Fruit fly (Drosophila melanogaster) whole organism, pupa: Measurements from ENCODE around the gene Jig.
A peak's percentile ranks its signal among the peaks of the same experiment; 100 is the strongest.

Experiments used
- CG10348 ChIP-seq: fragments of 200-800 bp; sonication (Bioruptor generic); IDR thresholded peaks from 2 replicates; pipeline ENCODE4 v1.3.6; 2022; ENCODE audit warnings: missing biosample characterization, missing genetic modification characterization
- CG12605 ChIP-seq: fragments of 200-800 bp; sonication (Bioruptor generic); IDR thresholded peaks from 2 replicates; pipeline ENCODE4 v1.3.6; 2022; ENCODE audit warnings: missing biosample characterization, missing genetic modification characterization
- CG13204 ChIP-seq: fragments of 200-800 bp; sonication (Bioruptor generic); optimal IDR thresholded peaks from 2 replicates; lab custom pipeline; 2018; ENCODE audit warnings: missing biosample characterization, mild to moderate bottlenecking, missing genetic modification characterization, moderate library complexity
- CG14655 ChIP-seq: fragments of 200-800 bp; sonication (Bioruptor generic); optimal IDR thresholded peaks from 3 replicates; lab custom pipeline; 2017; ENCODE audit warnings: mild to moderate bottlenecking, missing biosample characterization, missing genetic modification reagents, missing genetic modification characterization
- CG15710 ChIP-seq: fragments of 200-800 bp; sonication (Bioruptor generic); optimal IDR thresholded peaks from 2 replicates; lab custom pipeline; 2018; ENCODE audit warnings: missing biosample characterization, mild to moderate bottlenecking, missing genetic modification characterization, moderate library complexity
- CG17806 ChIP-seq: fragments of 200-800 bp; sonication (Bioruptor generic); optimal IDR thresholded peaks from 2 replicates; lab custom pipeline; 2018; ENCODE audit warnings: missing biosample characterization, mild to moderate bottlenecking, missing genetic modification characterization, moderate library complexity
- CG32121 ChIP-seq: fragments of 200-800 bp; sonication (Bioruptor generic); IDR thresholded peaks from 2 replicates; pipeline ENCODE4 v1.3.6; 2022; ENCODE audit warnings: missing biosample characterization, missing genetic modification characterization
- CG34367 ChIP-seq: fragments of 200-800 bp; sonication (Bioruptor generic); optimal IDR thresholded peaks from 2 replicates; lab custom pipeline; 2018; ENCODE audit warnings: missing biosample characterization, mild to moderate bottlenecking, missing genetic modification characterization
- CG4496 ChIP-seq: fragments of 200-800 bp; sonication (Bioruptor generic); IDR thresholded peaks from 3 replicates; pipeline ENCODE4 v1.3.6; 2022; ENCODE audit warnings: missing biosample characterization, missing genetic modification characterization
- CG8159 ChIP-seq: fragments of 200-800 bp; sonication (Bioruptor generic); optimal IDR thresholded peaks from 3 replicates; lab custom pipeline; 2018; ENCODE audit warnings: missing biosample characterization, mild to moderate bottlenecking, missing genetic modification characterization, moderate library complexity
- CG8301 ChIP-seq: fragments of 200-800 bp; sonication (Bioruptor generic); optimal IDR thresholded peaks from 2 replicates; lab custom pipeline; 2018; ENCODE audit warnings: missing biosample characterization, mild to moderate bottlenecking, missing genetic modification characterization
- CG9948 ChIP-seq: fragments of 200-800 bp; sonication (Bioruptor generic); optimal IDR thresholded peaks from 2 replicates; lab custom pipeline; 2018; ENCODE audit warnings: missing biosample characterization, mild to moderate bottlenecking, missing genetic modification characterization, moderate library complexity
- D1 ChIP-seq: fragments of 200-800 bp; sonication (Bioruptor generic); optimal IDR thresholded peaks from 2 replicates; lab custom pipeline; 2018; ENCODE audit warnings: missing biosample characterization, mild to moderate bottlenecking, missing genetic modification characterization, moderate library complexity
- EcR ChIP-seq: fragments of 200-800 bp; sonication (Bioruptor generic); optimal IDR thresholded peaks from 3 replicates; lab custom pipeline; 2019; ENCODE audit warnings: missing biosample characterization, missing genetic modification characterization, mild to moderate bottlenecking, moderate library complexity, missing genetic modification reagents
- Ets98B ChIP-seq: fragments of 200-800 bp; sonication (Bioruptor generic); IDR thresholded peaks from 2 replicates; pipeline ENCODE4 v1.3.6; 2022; ENCODE audit warnings: missing biosample characterization, missing genetic modification characterization
- Pif1A ChIP-seq: fragments of 200-800 bp; sonication (Bioruptor generic); optimal IDR thresholded peaks from 3 replicates; lab custom pipeline; 2016; ENCODE audit warnings: missing biosample characterization, missing genetic modification characterization
- Pif1B ChIP-seq: fragments of 200-800 bp; sonication (Bioruptor generic); optimal IDR thresholded peaks from 3 replicates; lab custom pipeline; 2016; ENCODE audit warnings: missing biosample characterization, missing genetic modification characterization
- Snoo ChIP-seq: fragments of 200-800 bp; sonication (Bioruptor generic); optimal IDR thresholded peaks from 3 replicates; lab custom pipeline; 2017; ENCODE audit warnings: missing biosample characterization, mild to moderate bottlenecking, missing genetic modification characterization, inconsistent platforms
- fd96Ca ChIP-seq: fragments of 200-800 bp; sonication (Bioruptor generic); IDR thresholded peaks from 3 replicates; pipeline ENCODE4 v1.3.6; 2022; ENCODE audit warnings: missing biosample characterization, missing genetic modification characterization
- gl ChIP-seq: fragments of 200-800 bp; sonication (Bioruptor generic); optimal IDR thresholded peaks from 2 replicates; lab custom pipeline; 2018; ENCODE audit warnings: missing biosample characterization, mild to moderate bottlenecking, missing genetic modification characterization
- rn ChIP-seq: fragments of 200-800 bp; sonication (Bioruptor generic); IDR thresholded peaks from 2 replicates; pipeline ENCODE4 v1.3.6; 2022; ENCODE audit warnings: missing biosample characterization, missing genetic modification characterization

Gene Jig

dm6 chr3R:14542038-14542437 lies 18.7 kb upstream of the Jig start:
- TF ChIP-seq CG15710 (tag; lab: Kevin White, UChicago) = no peak
- TF ChIP-seq Snoo (tag; lab: Kevin White, UChicago) = no peak
- TF ChIP-seq fd96Ca (GFP tag; lab: Robert Waterston, UW) = no peak
- no peak for TF ChIP-seq gl (tag; lab: Kevin White, UChicago)
- no peak for TF ChIP-seq CG10348
- no peak for TF ChIP-seq CG12605 (GFP tag; lab: Robert Waterston, UW)
- no peak for TF ChIP-seq CG32121 (GFP tag; lab: Robert Waterston, UW)
- TF ChIP-seq Pif1A (GFP tag; lab: Kevin White, UChicago) = no peak
- TF ChIP-seq Pif1B (GFP tag; lab: Kevin White, UChicago) = no peak
- no peak for TF ChIP-seq Ets98B (GFP tag; lab: Robert Waterston, UW)
- no peak for TF ChIP-seq CG14655 (GFP tag; lab: Kevin White, UChicago)
- no peak for TF ChIP-seq CG8301
- TF ChIP-seq CG8159 = no peak
- no peak for TF ChIP-seq CG9948 (tag; lab: Kevin White, UChicago)
- no peak for TF ChIP-seq D1 (tag; lab: Kevin White, UChicago)

dm6 chr3R:14548752-14549151 lies 12.0 kb upstream of the Jig start:
- TF ChIP-seq CG14655 (GFP tag; lab: Kevin White, UChicago) = no peak
- no peak for TF ChIP-seq CG4496
- no peak for TF ChIP-seq CG10348
- TF ChIP-seq CG9948 (tag; lab: Kevin White, UChicago) = no peak
- TF ChIP-seq CG8301 = no peak
- no peak for TF ChIP-seq EcR (GFP tag; lab: Kevin White, UChicago)
- TF ChIP-seq rn = no peak
- no peak for TF ChIP-seq Pif1B (GFP tag; lab: Kevin White, UChicago)
- no peak for TF ChIP-seq CG13204 (GFP tag; lab: Kevin White, UChicago)
- TF ChIP-seq gl (tag; lab: Kevin White, UChicago) = no peak
- no peak for TF ChIP-seq CG15710 (tag; lab: Kevin White, UChicago)
- TF ChIP-seq CG17806 (tag; lab: Kevin White, UChicago) = no peak
- TF ChIP-seq CG12605 (GFP tag; lab: Robert Waterston, UW) = no peak
- TF ChIP-seq CG34367 (tag; lab: Kevin White, UChicago) = no peak
- TF ChIP-seq D1 (tag; lab: Kevin White, UChicago) = no peak
- TF ChIP-seq Pif1A (GFP tag; lab: Kevin White, UChicago) = no peak

- no peak for TF ChIP-seq CG13204 (GFP tag; lab: Kevin White, UChicago)
Observed at dm6 chr3R:14555021-14555420, 5.7 kb upstream of the Jig start.

- TF ChIP-seq fd96Ca (GFP tag; lab: Robert Waterston, UW) (peak; percentile 84), CG4496 (peak; percentile 88), CG10348 (no peak), gl (tag; lab: Kevin White, UChicago) (peak; percentile 53), CG32121 (GFP tag; lab: Robert Waterston, UW) (peak; percentile 85), CG34367 (tag; lab: Kevin White, UChicago) (peak; percentile 44), CG15710 (tag; lab: Kevin White, UChicago) (peak; percentile 63), CG12605 (GFP tag; lab: Robert Waterston, UW) (peak; percentile 96), Pif1B (GFP tag; lab: Kevin White, UChicago) (peak; percentile 88), CG17806 (tag; lab: Kevin White, UChicago) (peak; percentile 28), CG14655 (GFP tag; lab: Kevin White, UChicago) (peak; percentile 81), EcR (GFP tag; lab: Kevin White, UChicago) (no peak), CG9948 (tag; lab: Kevin White, UChicago) (peak; percentile 29), Ets98B (GFP tag; lab: Robert Waterston, UW) (peak; percentile 84), rn (peak; percentile 73; the same call in 1 of the 2 replicates), D1 (tag; lab: Kevin White, UChicago) (no peak), Snoo (tag; lab: Kevin White, UChicago) (peak; percentile 14), CG8159 (peak; percentile 13), Pif1A (GFP tag; lab: Kevin White, UChicago) (peak; percentile 85), CG8301 (peak; percentile 65), CG13204 (GFP tag; lab: Kevin White, UChicago) (peak; percentile 36)
Observed at dm6 chr3R:14557480-14558354, 3.0 kb upstream of the Jig start, which contains the start of gene Pde6. Pde6 (minus strand) TSS chr3R:14558304.

dm6 chr3R:14558383-14558883 lies 2.3 kb upstream of the Jig start:
- TF ChIP-seq CG8159 (peak; percentile 82), CG9948 (tag; lab: Kevin White, UChicago) (peak; percentile 67), CG34367 (tag; lab: Kevin White, UChicago) (peak; percentile 22), CG12605 (GFP tag; lab: Robert Waterston, UW) (0 out of 2 replicates have a peak, but pooled peaks have one; percentile 30), EcR (GFP tag; lab: Kevin White, UChicago) (no peak), fd96Ca (GFP tag; lab: Robert Waterston, UW) (peak; percentile 64), CG4496 (peak; percentile 78; the same call in 2 of the 3 replicates), Pif1A (GFP tag; lab: Kevin White, UChicago) (peak; percentile 72), CG8301 (peak; percentile 82), CG10348 (peak; percentile 51), D1 (tag; lab: Kevin White, UChicago) (no peak), rn (peak; percentile 61), CG15710 (tag; lab: Kevin White, UChicago) (peak; percentile 67), CG32121 (GFP tag; lab: Robert Waterston, UW) (peak; percentile 83), Snoo (tag; lab: Kevin White, UChicago) (peak; percentile 63), gl (tag; lab: Kevin White, UChicago) (no peak), CG17806 (tag; lab: Kevin White, UChicago) (peak; percentile 59), CG13204 (GFP tag; lab: Kevin White, UChicago) (no peak), Pif1B (GFP tag; lab: Kevin White, UChicago) (peak; percentile 46), CG14655 (GFP tag; lab: Kevin White, UChicago) (peak; percentile 83), Ets98B (GFP tag; lab: Robert Waterston, UW) (peak; percentile 77)
